Fruit fly (Drosophila melanogaster) whole organism, embryonic: ENCODE measurements around the gene Argp.

Experiments used
- CG10274 ChIP-seq: fragments of 200-800 bp; sonication (Bioruptor generic); optimal IDR thresholded peaks from 3 replicates; lab custom pipeline; 2017; ENCODE audit warnings: missing biosample characterization, mild to moderate bottlenecking, missing genetic modification characterization
- CG11093 ChIP-seq: fragments of 200-800 bp; sonication (Bioruptor generic); IDR thresholded peaks from 3 replicates; pipeline ENCODE4 v1.3.6; 2022; ENCODE audit warnings: missing biosample characterization, missing genetic modification characterization
- CG11398 ChIP-seq: fragments of 200-800 bp; sonication (Bioruptor generic); optimal IDR thresholded peaks from 2 replicates; lab custom pipeline; 2016; ENCODE audit warnings: missing biosample characterization, missing genetic modification characterization
- CG12071 ChIP-seq: fragments of 200-800 bp; sonication (Bioruptor generic); optimal IDR thresholded peaks from 3 replicates; lab custom pipeline; 2018; ENCODE audit warnings: missing biosample characterization, mild to moderate bottlenecking, missing genetic modification characterization
- CG13296 ChIP-seq: fragments of 200-800 bp; sonication (Bioruptor generic); optimal IDR thresholded peaks from 3 replicates; lab custom pipeline; 2018; ENCODE audit warnings: missing biosample characterization, mild to moderate bottlenecking, missing genetic modification characterization
- CG13424 ChIP-seq: fragments of 200-800 bp; sonication (Bioruptor generic); optimal IDR thresholded peaks from 2 replicates; lab custom pipeline; 2019; ENCODE audit warnings: missing biosample characterization, mild to moderate bottlenecking, missing genetic modification characterization, moderate library complexity
- CG14441 ChIP-seq: fragments of 200-800 bp; sonication (Bioruptor generic); IDR thresholded peaks from 2 replicates; pipeline ENCODE4 v1.3.6; 2022; ENCODE audit warnings: missing biosample characterization, missing genetic modification characterization
- CG14860 ChIP-seq: fragments of 200-800 bp; sonication (Bioruptor generic); IDR thresholded peaks from 3 replicates; pipeline ENCODE4 v1.3.6; 2022; ENCODE audit warnings: missing biosample characterization, missing genetic modification characterization; ENCODE audit not compliant: partially characterized antibody
- CG17568 ChIP-seq: fragments of 200-800 bp; sonication (Bioruptor generic); optimal IDR thresholded peaks from 2 replicates; lab custom pipeline; 2018; ENCODE audit warnings: missing biosample characterization, mild to moderate bottlenecking, missing genetic modification characterization, moderate library complexity
- CG2116 ChIP-seq: fragments of 200-800 bp; sonication (Bioruptor generic); optimal IDR thresholded peaks from 3 replicates; lab custom pipeline; 2018; ENCODE audit warnings: missing biosample characterization, mild to moderate bottlenecking, missing genetic modification characterization
- CG2129 ChIP-seq: fragments of 200-800 bp; sonication (Bioruptor generic); IDR thresholded peaks from 2 replicates; pipeline ENCODE4 v1.3.6; 2022; ENCODE audit warnings: missing biosample characterization, missing genetic modification characterization; ENCODE audit not compliant: partially characterized antibody
- CG30020 ChIP-seq: fragments of 200-800 bp; optimal IDR thresholded peaks from 2 replicates; lab custom pipeline; 2019; ENCODE audit warnings: missing biosample characterization, mild to moderate bottlenecking, missing genetic modification characterization, moderate library complexity
- CG31441 ChIP-seq: fragments of 200-800 bp; sonication (Bioruptor generic); IDR thresholded peaks from 2 replicates; pipeline ENCODE4 v1.3.6; 2022; ENCODE audit warnings: missing biosample characterization, missing genetic modification characterization
- CG3726 ChIP-seq: fragments of 200-800 bp; sonication (Bioruptor generic); IDR thresholded peaks from 3 replicates; pipeline ENCODE4, ENCODE4 v1.3.6; 2022; ENCODE audit warnings: missing biosample characterization, missing genetic modification characterization
- CG4360 ChIP-seq: fragments of 200-800 bp; sonication (Bioruptor generic); IDR thresholded peaks from 2 replicates; pipeline ENCODE4 v1.3.6; 2022; ENCODE audit warnings: missing biosample characterization, missing genetic modification characterization
- CG7745 ChIP-seq: fragments of 200-800 bp; sonication (Bioruptor generic); optimal IDR thresholded peaks from 2 replicates; lab custom pipeline; 2018; ENCODE audit warnings: missing biosample characterization, mild to moderate bottlenecking, missing genetic modification characterization, moderate library complexity
- CG7786 ChIP-seq: fragments of 200-800 bp; sonication (Bioruptor generic); optimal IDR thresholded peaks from 2 replicates; lab custom pipeline; 2016; ENCODE audit warnings: missing biosample characterization, missing genetic modification characterization
- CG8388 ChIP-seq: fragments of 200-800 bp; sonication (Bioruptor generic); optimal IDR thresholded peaks from 2 replicates; lab custom pipeline; 2019; ENCODE audit warnings: missing biosample characterization, mild to moderate bottlenecking, missing genetic modification characterization, moderate library complexity
- CG9876 ChIP-seq: fragments of 200-800 bp; sonication (Bioruptor generic); optimal IDR thresholded peaks from 2 replicates; lab custom pipeline; 2016; ENCODE audit warnings: missing biosample characterization, missing genetic modification characterization
- E2f1 ChIP-seq: fragments of 200-800 bp; sonication (Bioruptor generic); IDR thresholded peaks from 2 replicates; pipeline ENCODE4 v1.3.6; 2022; ENCODE audit warnings: missing biosample characterization, missing genetic modification characterization
- Eip74EF ChIP-seq, 2 experiments: fragments of 200-800 bp in 1 of 2; fragments of >200 bp in 1 of 2; sonication (Bioruptor generic) in 1 of 2; optimal IDR thresholded peaks; 2 replicates each; lab custom pipeline; 2017 to 2019; ENCODE audit warnings: missing biosample characterization in 2 of 2, missing genetic modification characterization in 2 of 2, mild to moderate bottlenecking in 1 of 2, moderate library complexity in 1 of 2
- Elba2 ChIP-seq: fragments of 200-800 bp; sonication (Bioruptor generic); optimal IDR thresholded peaks from 3 replicates; lab custom pipeline; 2016; ENCODE audit warnings: missing biosample characterization, missing genetic modification characterization
- Fer3 ChIP-seq: fragments of 200-800 bp; sonication (Bioruptor generic); optimal IDR thresholded peaks from 2 replicates; lab custom pipeline; 2018; ENCODE audit warnings: missing biosample characterization, mild to moderate bottlenecking, missing genetic modification characterization, moderate library complexity
- HmgD ChIP-seq: fragments of 200-800 bp; sonication (Bioruptor generic); optimal IDR thresholded peaks from 3 replicates; lab custom pipeline; 2016; ENCODE audit warnings: missing biosample characterization, missing genetic modification characterization
- Lhr ChIP-seq: fragments of 200-800 bp; sonication (Bioruptor generic); optimal IDR thresholded peaks from 3 replicates; lab custom pipeline; 2017; ENCODE audit warnings: mild to moderate bottlenecking, missing biosample characterization, missing genetic modification reagents, missing genetic modification characterization
- Neu2 ChIP-seq: fragments of 200-800 bp; sonication (Bioruptor generic); optimal IDR thresholded peaks from 3 replicates; lab custom pipeline; 2016; ENCODE audit warnings: missing biosample characterization, missing genetic modification characterization, borderline replicate concordance
- PHDP ChIP-seq: fragments of 200-800 bp; sonication (Bioruptor generic); optimal IDR thresholded peaks from 3 replicates; lab custom pipeline; 2018; ENCODE audit warnings: missing biosample characterization, mild to moderate bottlenecking, missing genetic modification characterization, moderate library complexity
- Xbp1 ChIP-seq: fragments of 200-800 bp; sonication (Bioruptor generic); optimal IDR thresholded peaks from 3 replicates; lab custom pipeline; 2016; ENCODE audit warnings: missing biosample characterization, mild to moderate bottlenecking, missing genetic modification characterization
- Xrp1 ChIP-seq: fragments of 200-800 bp; sonication (Bioruptor generic); IDR thresholded peaks from 2 replicates; pipeline ENCODE4 v1.3.6; 2022; ENCODE audit warnings: missing biosample characterization, missing genetic modification characterization
- YL-1 ChIP-seq: fragments of 200-800 bp; sonication (Bioruptor generic); optimal IDR thresholded peaks from 3 replicates; lab custom pipeline; 2017; ENCODE audit warnings: missing biosample characterization, mild to moderate bottlenecking, missing genetic modification characterization
- amos ChIP-seq: fragments of 200-800 bp; sonication (Bioruptor generic); IDR thresholded peaks from 2 replicates; pipeline ENCODE4 v1.3.6; 2022; ENCODE audit warnings: missing biosample characterization, missing genetic modification characterization; ENCODE audit not compliant: partially characterized antibody
- cad ChIP-seq: fragments of >200 bp; optimal IDR thresholded peaks from 2 replicates; lab custom pipeline; 2017; ENCODE audit warnings: missing biosample characterization, missing genetic modification characterization
- cas ChIP-seq: fragments of 200-800 bp; sonication (Bioruptor generic); IDR thresholded peaks from 2 replicates; pipeline ENCODE4 v1.3.6; 2022; ENCODE audit warnings: missing biosample characterization, missing genetic modification characterization
- cg ChIP-seq: fragments of 200-800 bp; sonication (Bioruptor generic); optimal IDR thresholded peaks from 3 replicates; lab custom pipeline; 2019; ENCODE audit warnings: missing biosample characterization, mild to moderate bottlenecking, missing genetic modification characterization, moderate library complexity
- gcm2 ChIP-seq: fragments of 200-800 bp; sonication (Bioruptor generic); optimal IDR thresholded peaks from 2 replicates; lab custom pipeline; 2016; ENCODE audit warnings: missing biosample characterization, missing genetic modification characterization
- gem ChIP-seq: fragments of 200-800 bp; sonication (Bioruptor generic); optimal IDR thresholded peaks from 2 replicates; lab custom pipeline; 2019; ENCODE audit warnings: missing biosample characterization, mild to moderate bottlenecking, missing genetic modification characterization, moderate library complexity
- gfzf ChIP-seq: fragments of 200-800 bp; sonication (Bioruptor generic); optimal IDR thresholded peaks from 2 replicates; lab custom pipeline; 2016; ENCODE audit warnings: missing biosample characterization, mild to moderate bottlenecking, missing genetic modification characterization, moderate library complexity
- ham ChIP-seq: fragments of 200-800 bp; sonication (Bioruptor generic); IDR thresholded peaks from 2 replicates; pipeline ENCODE4 v1.3.6; 2022; ENCODE audit warnings: missing biosample characterization, missing genetic modification characterization
- hth ChIP-seq: fragments of >200 bp; optimal IDR thresholded peaks from 2 replicates; lab custom pipeline; 2017; ENCODE audit warnings: inconsistent platforms
- ind ChIP-seq: fragments of 200-800 bp; sonication (Bioruptor generic); optimal IDR thresholded peaks from 3 replicates; lab custom pipeline; 2016; ENCODE audit warnings: missing biosample characterization, missing genetic modification characterization
- kni ChIP-seq: fragments of 200-800 bp; sonication (Bioruptor generic); optimal IDR thresholded peaks from 3 replicates; lab custom pipeline; 2017; ENCODE audit warnings: mild to moderate bottlenecking, missing biosample characterization, missing genetic modification reagents, missing genetic modification characterization
- lola ChIP-seq, 3 experiments: fragments of >200 bp in 2 of 3; fragments of 200-800 bp in 1 of 3; sonication (Bioruptor generic) in 1 of 3; optimal IDR thresholded peaks; 2 replicates each; lab custom pipeline; 2017 to 2019; ENCODE audit warnings: missing biosample characterization in 3 of 3, missing genetic modification characterization in 3 of 3, mild to moderate bottlenecking in 1 of 3, moderate library complexity in 1 of 3
- mirr ChIP-seq: fragments of 200-800 bp; sonication (Bioruptor generic); optimal IDR thresholded peaks from 3 replicates; lab custom pipeline; 2018; ENCODE audit warnings: missing biosample characterization, mild to moderate bottlenecking, missing genetic modification characterization
- nmo ChIP-seq: fragments of 200-800 bp; sonication (Bioruptor generic); optimal IDR thresholded peaks from 2 replicates; lab custom pipeline; 2018; ENCODE audit warnings: missing biosample characterization, mild to moderate bottlenecking, missing genetic modification characterization, moderate library complexity
- pho ChIP-seq: fragments of 200-800 bp; sonication (Bioruptor generic); optimal IDR thresholded peaks from 2 replicates; lab custom pipeline; 2016; ENCODE audit warnings: missing biosample characterization, missing genetic modification characterization
- seq ChIP-seq: fragments of 200-800 bp; sonication (Bioruptor generic); IDR thresholded peaks from 2 replicates; pipeline ENCODE4 v1.3.6; 2022; ENCODE audit warnings: missing biosample characterization, missing genetic modification characterization
- shn ChIP-seq: fragments of 200-800 bp; sonication (Bioruptor generic); optimal IDR thresholded peaks from 3 replicates; lab custom pipeline; 2016; ENCODE audit warnings: missing biosample characterization, missing genetic modification characterization
- sisA ChIP-seq: fragments of 200-800 bp; sonication (Bioruptor generic); IDR thresholded peaks from 2 replicates; pipeline ENCODE4 v1.3.6; 2022; ENCODE audit warnings: missing biosample characterization, missing genetic modification characterization
- tgo ChIP-seq: fragments of 200-800 bp; sonication (Bioruptor generic); IDR thresholded peaks from 3 replicates; pipeline ENCODE4 v1.3.6; 2022; ENCODE audit warnings: missing biosample characterization, missing genetic modification characterization
- vvl ChIP-seq: fragments of 200-800 bp; sonication (Bioruptor generic); IDR thresholded peaks from 2 replicates; pipeline ENCODE4 v1.3.6; 2022; ENCODE audit warnings: missing biosample characterization, missing genetic modification characterization
- zen ChIP-seq: fragments of 200-800 bp; sonication (Bioruptor generic); optimal IDR thresholded peaks from 3 replicates; lab custom pipeline; 2018; ENCODE audit warnings: missing biosample characterization, mild to moderate bottlenecking, missing genetic modification characterization, moderate library complexity

Gene Argp

DNA sequence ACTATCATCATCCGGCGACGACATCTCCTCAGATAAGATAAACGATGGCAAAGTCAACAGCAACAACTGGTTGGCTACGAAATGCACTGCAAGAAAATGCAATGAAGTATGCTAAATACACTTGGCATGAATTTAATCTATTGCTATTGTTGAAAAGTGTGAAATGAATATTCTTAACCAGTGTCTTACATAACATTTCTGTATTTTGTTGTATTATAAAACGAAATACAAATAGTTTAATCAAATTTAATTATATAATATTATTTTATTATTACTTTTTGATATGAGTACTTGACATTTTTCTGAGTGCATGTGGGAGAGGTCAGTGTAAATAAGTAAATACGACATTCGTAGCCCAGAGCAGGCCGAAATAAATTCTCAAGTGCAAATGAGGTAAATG lies 3.8 kb upstream of the Argp start (continued):
- TF ChIP-seq ind (GFP tag; lab: Kevin White, UChicago) (peak; percentile 2), cas (GFP tag; lab: Robert Waterston, UW) (no peak), Xrp1 (GFP tag; lab: Robert Waterston, UW) (peak; percentile 58), CG31441 (GFP tag; lab: Robert Waterston, UW) (peak; percentile 50; the same call in 1 of the 2 replicates), CG2116 (GFP tag; lab: Kevin White, UChicago) (peak; percentile 27), CG11093 (no peak), CG8388 (GFP tag; lab: Kevin White, UChicago) (peak; percentile 42), sisA (GFP tag; lab: Robert Waterston, UW) (no peak; the same call in 1 of the 2 replicates), CG10274 (no peak), HmgD (no peak), zen (tag; lab: Kevin White, UChicago) (peak; percentile 46), kni (no peak), hth (no peak), CG9876 (GFP tag; lab: Kevin White, UChicago) (no peak), vvl (GFP tag; lab: Robert Waterston, UW) (0 out of 2 replicates have a peak, but pooled peaks have one; percentile 26), CG13296 (peak; percentile 7), mirr (GFP tag; lab: Kevin White, UChicago) (no peak), ham (GFP tag; lab: Robert Waterston, UW) (no peak), gcm2 (GFP tag; lab: Kevin White, UChicago) (no peak), Xbp1 (GFP tag; lab: Kevin White, UChicago) (no peak), nmo (GFP tag; lab: Kevin White, UChicago) (peak; percentile 50), CG13424 (peak; percentile 56), CG11398 (GFP tag; lab: Kevin White, UChicago) (no peak), pho (GFP tag; lab: Kevin White, UChicago) (no peak), CG2129 (no peak), tgo (no peak), CG3726 (GFP tag; lab: Robert Waterston, UW) (no peak), CG17568 (GFP tag; lab: Kevin White, UChicago) (no peak), gfzf (GFP tag; lab: Kevin White, UChicago) (no peak), CG14441 (GFP tag; lab: Robert Waterston, UW) (no peak), amos (GFP tag; lab: Robert Waterston, UW) (no peak), Lhr (GFP tag; lab: Kevin White, UChicago) (no peak), Eip74EF (GFP tag; optimal IDR thresholded peaks at IDR 0.05; lab: Kevin White, UChicago) (no peak), lola (GFP tag; optimal IDR thresholded peaks at IDR 0.05; lab: Kevin White, UChicago) (peak in 1 of 3 experiments; percentile 43), shn (GFP tag; lab: Kevin White, UChicago) (no peak), E2f1 (GFP tag; lab: Robert Waterston, UW) (no peak), gem (tag; lab: Kevin White, UChicago) (peak; percentile 76), YL-1 (GFP tag; lab: Kevin White, UChicago) (no peak), CG12071 (GFP tag; lab: Kevin White, UChicago) (no peak), Neu2 (GFP tag; lab: Kevin White, UChicago) (no peak), Elba2 (no peak), CG7745 (no peak), CG4360 (GFP tag; lab: Robert Waterston, UW) (no peak), cad (no peak), CG30020 (no peak), seq (no peak), CG14860 (GFP tag; lab: Robert Waterston, UW) (no peak), PHDP (tag; lab: Kevin White, UChicago) (peak; percentile 45), cg (no peak), Fer3 (peak; percentile 43), CG7786 (GFP tag; lab: Kevin White, UChicago) (no peak)
